Fruit fly (Drosophila melanogaster): ENCODE data around the gene Dpck.
A peak's percentile ranks its signal among the peaks of the same experiment; 100 is the strongest.

DNA sequence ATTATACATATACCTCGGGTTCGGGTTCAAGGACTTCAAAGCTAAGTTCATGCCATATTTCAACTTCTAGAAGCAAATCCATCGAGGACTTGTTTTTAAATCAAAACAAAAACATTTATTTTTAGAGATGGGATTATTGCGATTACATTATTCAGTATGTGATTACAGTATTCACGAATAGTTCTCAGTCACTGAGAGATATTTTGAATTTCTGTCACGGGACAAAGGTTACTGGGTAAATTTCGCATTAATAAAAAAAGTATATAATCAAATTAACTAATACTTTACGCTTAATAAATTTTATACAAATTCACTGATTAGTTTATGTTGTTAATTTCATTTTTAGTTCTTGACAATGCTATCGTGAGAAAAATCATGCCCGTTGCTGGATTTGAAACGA, 11.6 kb downstream of the Dpck start:
- TF ChIP-seq EcR (GFP tag; optimal IDR thresholded peaks at IDR 0.05): no peak
- no peak for TF ChIP-seq rn (GFP tag; IDR thresholded peaks at IDR 0.05)
- no peak for TF ChIP-seq fd96Ca (GFP tag; IDR thresholded peaks at IDR 0.05)
- no peak for TF ChIP-seq CG13204 (GFP tag; optimal IDR thresholded peaks at IDR 0.05)
- TF ChIP-seq Snoo (tag; optimal IDR thresholded peaks at IDR 0.05): peak; percentile 6
- peak; percentile 31 for TF ChIP-seq CG8159 (tag; optimal IDR thresholded peaks at IDR 0.05)
- TF ChIP-seq Pif1B (GFP tag; optimal IDR thresholded peaks at IDR 0.05): peak; percentile 8
- no peak for TF ChIP-seq CG32121 (GFP tag; IDR thresholded peaks at IDR 0.05)
- TF ChIP-seq CG15710 (tag; optimal IDR thresholded peaks at IDR 0.05): peak; percentile 27
- TF ChIP-seq CG34367 (tag; optimal IDR thresholded peaks at IDR 0.05): no peak
- TF ChIP-seq CG8301 (tag; optimal IDR thresholded peaks at IDR 0.05): no peak
- no peak for TF ChIP-seq CG9948 (tag; optimal IDR thresholded peaks at IDR 0.05)
